Fruit fly (Drosophila melanogaster): ENCODE measurements around the gene CG32219.

CG32219 gene

dm6 chr3L:19929719-19930334 is 21.1 kb downstream of the CG32219 start (continued):
- TF ChIP-seq CG32767 (GFP tag; IDR thresholded peaks at IDR 0.05), result no peak
- no peak for TF ChIP-seq rib (GFP tag; IDR thresholded peaks at IDR 0.05)
- TF ChIP-seq CG7786 (GFP tag; optimal IDR thresholded peaks at IDR 0.05), result no peak
- TF ChIP-seq MBD-R2 (GFP tag; IDR thresholded peaks at IDR 0.05), result no peak
- no peak for TF ChIP-seq Dek (tag; optimal IDR thresholded peaks at IDR 0.05)
- TF ChIP-seq Dref (GFP tag; IDR thresholded peaks at IDR 0.05), result no peak
- TF ChIP-seq CG3407 (GFP tag; optimal IDR thresholded peaks at IDR 0.05), result no peak
- no peak for TF ChIP-seq CG10959 (GFP tag; IDR thresholded peaks at IDR 0.05)
- no peak for TF ChIP-seq toy (GFP tag; IDR thresholded peaks at IDR 0.05)
- no peak for TF ChIP-seq trh (GFP tag; optimal IDR thresholded peaks at IDR 0.05)
- TF ChIP-seq lbe (GFP tag; optimal IDR thresholded peaks at IDR 0.05), result no peak
- TF ChIP-seq CG9876 (GFP tag; optimal IDR thresholded peaks at IDR 0.05), result no peak
- no peak for TF ChIP-seq CG8089 (GFP tag; optimal IDR thresholded peaks at IDR 0.05)
- no peak for TF ChIP-seq CG10147 (GFP tag; optimal IDR thresholded peaks at IDR 0.05)
- TF ChIP-seq CG18619 (GFP tag; optimal IDR thresholded peaks at IDR 0.05), result no peak
- TF ChIP-seq CG10366 (GFP tag; IDR thresholded peaks at IDR 0.05), result no peak
- TF ChIP-seq B-H1 (GFP tag; IDR thresholded peaks at IDR 0.05), result no peak
- no peak for TF ChIP-seq CG13624 (GFP tag; optimal IDR thresholded peaks at IDR 0.05)
- TF ChIP-seq Med (GFP tag), result peak; percentile 74
- no peak for TF ChIP-seq zfh1 (GFP tag; IDR thresholded peaks at IDR 0.05)
- no peak for TF ChIP-seq Camta (GFP tag; optimal IDR thresholded peaks at IDR 0.05)
- TF ChIP-seq hkb (optimal IDR thresholded peaks at IDR 0.05), result no peak
- 0 out of 2 replicates have a peak, but pooled peaks have one; percentile 10 for TF ChIP-seq hkb (GFP tag; IDR thresholded peaks at IDR 0.05)
- TF ChIP-seq CG12659 (GFP tag; optimal IDR thresholded peaks at IDR 0.05), result no peak
- no peak for TF ChIP-seq CG34376 (GFP tag; optimal IDR thresholded peaks at IDR 0.05)
- no peak for TF ChIP-seq CG34224 (GFP tag; IDR thresholded peaks at IDR 0.05; ENCODE audit: partially characterized antibody)
- TF ChIP-seq Atf6 (GFP tag; IDR thresholded peaks at IDR 0.05), result no peak
- no peak for TF ChIP-seq hth (optimal IDR thresholded peaks at IDR 0.05)
- TF ChIP-seq z (GFP tag; IDR thresholded peaks at IDR 0.05), result no peak
- no peak for TF ChIP-seq CG11560 (tag; IDR thresholded peaks at IDR 0.05)
- TF ChIP-seq CG9797 (GFP tag; optimal IDR thresholded peaks at IDR 0.05), result no peak
- no peak for TF ChIP-seq fd102C (GFP tag; optimal IDR thresholded peaks at IDR 0.05)
- no peak for TF ChIP-seq hb (GFP tag; IDR thresholded peaks at IDR 0.05; ENCODE audit: partially characterized antibody)
- TF ChIP-seq Pdp1 (GFP tag; optimal IDR thresholded peaks at IDR 0.05), result peak in 1 of 2 experiments; percentile 81
- TF ChIP-seq sisA (GFP tag; IDR thresholded peaks at IDR 0.05), result no peak
- no peak for TF ChIP-seq CG10267 (tag; optimal IDR thresholded peaks at IDR 0.05)
- no peak for TF ChIP-seq Spps (tag; optimal IDR thresholded peaks at IDR 0.05)
- no peak for TF ChIP-seq Gsc (GFP tag; IDR thresholded peaks at IDR 0.05)
- no peak for TF ChIP-seq ro (GFP tag; IDR thresholded peaks at IDR 0.05)
- no peak for TF ChIP-seq ftz-f1 (GFP tag; optimal IDR thresholded peaks at IDR 0.05)
- peak; percentile 72 for TF ChIP-seq sug (tag; optimal IDR thresholded peaks at IDR 0.05)
- TF ChIP-seq CG12744 (GFP tag; optimal IDR thresholded peaks at IDR 0.05), result no peak
- TF ChIP-seq gro (GFP tag; optimal IDR thresholded peaks at IDR 0.05), result no peak
- peak; percentile 21 for TF ChIP-seq CG2120 (GFP tag; optimal IDR thresholded peaks at IDR 0.05)
- no peak for TF ChIP-seq slp2 (GFP tag; optimal IDR thresholded peaks at IDR 0.05)
- TF ChIP-seq CG7839 (tag; optimal IDR thresholded peaks at IDR 0.05), result no peak
- TF ChIP-seq ara (GFP tag; IDR thresholded peaks at IDR 0.05), result no peak
- no peak for TF ChIP-seq CG31224 (GFP tag; IDR thresholded peaks at IDR 0.05)
- TF ChIP-seq danr (GFP tag; IDR thresholded peaks at IDR 0.05), result no peak
- TF ChIP-seq CG7987 (GFP tag; optimal IDR thresholded peaks at IDR 0.05), result peak; percentile 2
- peak; percentile 26 for TF ChIP-seq Xbp1 (GFP tag; optimal IDR thresholded peaks at IDR 0.05)
- TF ChIP-seq CG7556 (GFP tag; optimal IDR thresholded peaks at IDR 0.05), result no peak
- TF ChIP-seq CG1792 (GFP tag; optimal IDR thresholded peaks at IDR 0.05), result no peak

Measured in whole organism, embryonic.